Worm (Caenorhabditis elegans): Measurements from ENCODE around the gene pph-4.2.

DNA sequence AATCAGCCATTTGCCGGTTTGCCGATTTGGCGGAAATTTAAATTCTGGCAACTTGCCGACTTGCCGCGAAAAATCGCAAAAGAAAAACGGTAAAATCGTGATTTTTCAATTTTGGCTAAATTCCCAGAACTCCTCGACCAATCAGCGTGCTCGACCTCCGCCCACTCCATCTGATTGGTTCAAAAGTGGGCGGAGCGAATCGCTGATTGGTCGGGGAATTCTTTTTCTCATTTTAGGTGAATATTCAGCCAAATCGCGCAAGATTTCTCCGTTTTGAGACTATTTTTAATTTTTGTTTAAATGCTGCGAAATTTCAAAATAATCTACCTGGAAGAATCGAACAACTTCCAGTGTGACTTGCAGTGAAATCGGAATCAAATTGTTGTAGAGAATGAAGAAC, 37.5 kb upstream of the pph-4.2 start:
- TF ChIP-seq mep-1 (tag; optimal IDR thresholded peaks at IDR 0.05), result no peak
- TF ChIP-seq unc-120 (tag; optimal IDR thresholded peaks at IDR 0.05; ENCODE audit: poor library complexity, severe bottlenecking), result no peak
- no peak for TF ChIP-seq nhr-28 (tag; optimal IDR thresholded peaks at IDR 0.05)
- TF ChIP-seq elt-1 (tag; optimal IDR thresholded peaks at IDR 0.05; ENCODE audit: borderline replicate concordance, insufficient read depth), result no peak
- no peak for TF ChIP-seq flh-1 (GFP tag; optimal IDR thresholded peaks at IDR 0.05)
- no peak for TF ChIP-seq unc-39 (tag; optimal IDR thresholded peaks at IDR 0.05)
- TF ChIP-seq M03D4.4 (tag; optimal IDR thresholded peaks at IDR 0.05), result no peak
- no peak for TF ChIP-seq lin-13 (tag; optimal IDR thresholded peaks at IDR 0.05)
- TF ChIP-seq sptf-1 (tag; optimal IDR thresholded peaks at IDR 0.05), result no peak
- no peak for TF ChIP-seq pha-4 (tag; optimal IDR thresholded peaks at IDR 0.05)
- TF ChIP-seq snpc-4 (tag; optimal IDR thresholded peaks at IDR 0.05), result no peak
- no peak for TF ChIP-seq nhr-12 (tag; optimal IDR thresholded peaks at IDR 0.05)
- no peak for TF ChIP-seq unc-62 (GFP tag; optimal IDR thresholded peaks at IDR 0.05)
- TF ChIP-seq lsy-2 (tag; optimal IDR thresholded peaks at IDR 0.05), result no peak
